Worm (Caenorhabditis elegans) whole organism, L1 larva: ENCODE data around the gene ghi-1.

Experiments used
- C04F5.9 ChIP-seq: sonication (generic microtip); optimal IDR thresholded peaks from 2 replicates; lab custom pipeline; 2016; ENCODE audit warnings: missing genetic modification characterization, missing compliant biosample characterization
- C34B4.2 ChIP-seq: sonication (generic microtip); optimal IDR thresholded peaks from 2 replicates; lab custom pipeline; 2017; ENCODE audit warnings: mild to moderate bottlenecking, missing genetic modification characterization, missing compliant biosample characterization
- ama-1 ChIP-seq: fragments of 150-350 bp; optimal IDR thresholded peaks from 2 replicates; lab custom pipeline; 2014
- blmp-1 ChIP-seq: fragments of 150-350 bp; optimal IDR thresholded peaks from 2 replicates; lab custom pipeline; 2014; ENCODE audit warnings: missing biosample characterization, missing genetic modification characterization
- ceh-82 ChIP-seq, 3 experiments: fragments of 150-350 bp in 1 of 3; sonication (generic microtip) in 2 of 3; optimal IDR thresholded peaks; 2 replicates each; lab custom pipeline; 2014 to 2017; ENCODE audit warnings: missing biosample characterization in 3 of 3, missing genetic modification characterization in 3 of 3
- ceh-88 ChIP-seq: fragments of 200-800 bp; sonication (Bioruptor generic); IDR thresholded peaks from 2 replicates; pipeline ENCODE4 v1.3.6; 2022; ENCODE audit warnings: missing genetic modification characterization, missing compliant biosample characterization
- ceh-90 ChIP-seq: sonication (generic microtip); optimal IDR thresholded peaks from 2 replicates; lab custom pipeline; 2016; ENCODE audit warnings: missing genetic modification characterization, missing compliant biosample characterization
- ces-1 ChIP-seq: fragments of 150-350 bp; optimal IDR thresholded peaks from 2 replicates; lab custom pipeline; 2014; ENCODE audit warnings: missing biosample characterization, missing genetic modification reagents, missing genetic modification characterization
- dsc-1 ChIP-seq: sonication (generic microtip); optimal IDR thresholded peaks from 2 replicates; lab custom pipeline; 2016; ENCODE audit warnings: mild to moderate bottlenecking, missing genetic modification characterization, missing compliant biosample characterization
- efl-1 ChIP-seq, 4 experiments: fragments of 150-350 bp; optimal IDR thresholded peaks in 3 of 4; peaks in 1 of 4; 1 replicate in 1 of 4; 2 replicates in 3 of 4; lab custom pipeline; 2014; ENCODE audit warnings: missing biosample characterization in 2 of 4, missing genetic modification characterization in 2 of 4, missing genetic modification reagents in 2 of 4
- elt-3 ChIP-seq, 6 experiments: fragments of 150-350 bp in 1 of 6; sonication (generic microtip); optimal IDR thresholded peaks; 2 replicates each; lab custom pipeline; 2017 to 2018; ENCODE audit warnings: missing biosample characterization in 6 of 6, missing genetic modification characterization in 6 of 6, inconsistent platforms in 1 of 6
- ets-5 ChIP-seq: fragments of 200-800 bp; sonication (Bioruptor generic); IDR thresholded peaks from 2 replicates; pipeline ENCODE4 v1.3.6; 2022; ENCODE audit warnings: missing genetic modification characterization, missing compliant biosample characterization
- fkh-4 ChIP-seq: sonication (generic microtip); optimal IDR thresholded peaks from 2 replicates; lab custom pipeline; 2016; ENCODE audit warnings: missing compliant biosample characterization, missing genetic modification characterization, borderline replicate concordance
- fkh-8 ChIP-seq: sonication (generic microtip); optimal IDR thresholded peaks from 2 replicates; lab custom pipeline; 2016; ENCODE audit warnings: mild to moderate bottlenecking, missing genetic modification characterization, missing compliant biosample characterization
- fos-1 ChIP-seq: fragments of 150-350 bp; optimal IDR thresholded peaks from 2 replicates; lab custom pipeline; 2014; ENCODE audit warnings: missing biosample characterization, missing genetic modification characterization
- grh-1 ChIP-seq: fragments of 200-800 bp; sonication (Bioruptor generic); IDR thresholded peaks from 2 replicates; pipeline ENCODE4 v1.3.6; 2022; ENCODE audit warnings: missing genetic modification reagents, missing genetic modification characterization, missing compliant biosample characterization
- irx-1 ChIP-seq: sonication (generic microtip); optimal IDR thresholded peaks from 2 replicates; lab custom pipeline; 2016; ENCODE audit warnings: missing genetic modification characterization, missing compliant biosample characterization
- isw-1 ChIP-seq: fragments of 200-800 bp; sonication (Bioruptor generic); IDR thresholded peaks from 2 replicates; pipeline ENCODE4 v1.3.6; 2022; ENCODE audit warnings: missing genetic modification characterization, missing compliant biosample characterization
- lin-13 ChIP-seq: fragments of 150-350 bp; optimal IDR thresholded peaks from 2 replicates; lab custom pipeline; 2014; ENCODE audit warnings: missing biosample characterization, missing genetic modification reagents, missing genetic modification characterization
- lin-14 ChIP-seq: fragments of 200-800 bp; sonication (Bioruptor generic); optimal IDR thresholded peaks from 2 replicates; lab custom pipeline; 2018; ENCODE audit warnings: mild to moderate bottlenecking, missing genetic modification characterization, moderate library complexity, missing compliant biosample characterization
- lin-15B ChIP-seq: fragments of 150-350 bp; sonication (generic microtip); optimal IDR thresholded peaks from 3 replicates; lab custom pipeline; 2014; ENCODE audit warnings: missing biosample characterization, missing genetic modification characterization
- lin-35 ChIP-seq, 2 experiments: fragments of 150-350 bp; optimal IDR thresholded peaks; 2 replicates each; lab custom pipeline; 2014; ENCODE audit warnings: missing biosample characterization in 2 of 2, missing genetic modification characterization in 2 of 2, missing genetic modification reagents in 2 of 2
- lin-39 ChIP-seq: fragments of 150-350 bp; optimal IDR thresholded peaks from 2 replicates; lab custom pipeline; 2014; ENCODE audit warnings: missing biosample characterization, missing genetic modification reagents, missing genetic modification characterization
- lsy-2 ChIP-seq, 2 experiments: fragments of 150-350 bp; optimal IDR thresholded peaks; 2 replicates each; lab custom pipeline; 2014; ENCODE audit warnings: missing biosample characterization in 2 of 2, missing genetic modification characterization in 2 of 2
- mab-9 ChIP-seq: fragments of 200-800 bp; sonication (Bioruptor generic); IDR thresholded peaks from 2 replicates; pipeline ENCODE4 v1.3.6; 2022; ENCODE audit warnings: missing genetic modification reagents, missing genetic modification characterization, missing compliant biosample characterization
- mdl-1 ChIP-seq, 2 experiments: fragments of 150-350 bp; optimal IDR thresholded peaks; 2 replicates each; lab custom pipeline; 2014 to 2017; ENCODE audit warnings: missing biosample characterization in 2 of 2, missing genetic modification characterization in 2 of 2, inconsistent platforms in 1 of 2
- nhr-12 ChIP-seq: sonication (generic microtip); optimal IDR thresholded peaks from 2 replicates; lab custom pipeline; 2017; ENCODE audit warnings: missing biosample characterization, missing genetic modification characterization
- nhr-19 ChIP-seq: fragments of 200-800 bp; sonication (Bioruptor generic); conservative IDR thresholded peaks from 2 replicates; pipeline ENCODE4 v1.3.6; 2022; ENCODE audit warnings: missing genetic modification characterization, missing compliant biosample characterization
- nhr-20 ChIP-seq: sonication (generic microtip); optimal IDR thresholded peaks from 2 replicates; lab custom pipeline; 2016; ENCODE audit warnings: mild to moderate bottlenecking, missing genetic modification characterization, missing compliant biosample characterization
- nhr-28 ChIP-seq: fragments of 150-350 bp; optimal IDR thresholded peaks from 2 replicates; lab custom pipeline; 2014; ENCODE audit warnings: missing biosample characterization, missing genetic modification characterization
- nhr-47 ChIP-seq: sonication (generic microtip); optimal IDR thresholded peaks from 2 replicates; lab custom pipeline; 2016; ENCODE audit warnings: mild to moderate bottlenecking, missing genetic modification characterization, moderate library complexity, missing compliant biosample characterization
- nhr-71 ChIP-seq: sonication (generic microtip); optimal IDR thresholded peaks from 2 replicates; lab custom pipeline; 2016; ENCODE audit warnings: mild to moderate bottlenecking, missing genetic modification characterization, moderate library complexity, missing compliant biosample characterization
- nhr-76 ChIP-seq: sonication (generic microtip); optimal IDR thresholded peaks from 2 replicates; lab custom pipeline; 2017; ENCODE audit warnings: missing biosample characterization, missing genetic modification characterization
- nhr-77 ChIP-seq: fragments of 150-350 bp; optimal IDR thresholded peaks from 2 replicates; lab custom pipeline; 2014; ENCODE audit warnings: missing biosample characterization, missing genetic modification characterization
- nhr-85 ChIP-seq: sonication (generic microtip); peaks from one replicate; lab custom pipeline; 2016; ENCODE audit warnings: missing genetic modification characterization, inconsistent platforms, missing compliant biosample characterization
- nhr-90 ChIP-seq: sonication (generic microtip); optimal IDR thresholded peaks from 2 replicates; lab custom pipeline; 2016; ENCODE audit warnings: mild to moderate bottlenecking, missing genetic modification characterization, missing compliant biosample characterization; ENCODE audit not compliant: poor library complexity
- pax-3 ChIP-seq: fragments of 200-800 bp; sonication (Bioruptor generic); optimal IDR thresholded peaks from 2 replicates; lab custom pipeline; 2018; ENCODE audit warnings: mild to moderate bottlenecking, missing genetic modification characterization, moderate library complexity, missing compliant biosample characterization
- pqm-1 ChIP-seq: sonication (generic microtip); optimal IDR thresholded peaks from 3 replicates; lab custom pipeline; 2017; ENCODE audit warnings: missing biosample characterization, missing genetic modification characterization
- rnt-1 ChIP-seq: sonication (generic microtip); optimal IDR thresholded peaks from 2 replicates; lab custom pipeline; 2016; ENCODE audit warnings: mild to moderate bottlenecking, missing genetic modification characterization, moderate library complexity, missing compliant biosample characterization
- skn-1 ChIP-seq: fragments of 150-350 bp; optimal IDR thresholded peaks from 2 replicates; lab custom pipeline; 2014; ENCODE audit warnings: missing biosample characterization, missing genetic modification characterization
- snu-23 ChIP-seq: sonication (generic microtip); optimal IDR thresholded peaks from 2 replicates; lab custom pipeline; 2016; ENCODE audit warnings: missing genetic modification characterization, missing compliant biosample characterization
- sup-37 ChIP-seq: fragments of 200-800 bp; sonication (Bioruptor generic); optimal IDR thresholded peaks from 2 replicates; lab custom pipeline; 2018; ENCODE audit warnings: mild to moderate bottlenecking, missing genetic modification characterization, missing compliant biosample characterization
- tbx-2 ChIP-seq: sonication (generic microtip); optimal IDR thresholded peaks from 2 replicates; lab custom pipeline; 2016; ENCODE audit warnings: missing genetic modification characterization, missing compliant biosample characterization
- tlp-1 ChIP-seq: fragments of 150-350 bp; optimal IDR thresholded peaks from 2 replicates; lab custom pipeline; 2014; ENCODE audit warnings: missing biosample characterization, missing genetic modification characterization
- unc-130 ChIP-seq: fragments of 150-350 bp; optimal IDR thresholded peaks from 2 replicates; lab custom pipeline; 2017; ENCODE audit warnings: missing biosample characterization, missing genetic modification characterization, inconsistent platforms
- unc-98 ChIP-seq: fragments of 200-800 bp; sonication (Bioruptor generic); IDR thresholded peaks from 2 replicates; pipeline ENCODE4 v1.3.6; 2022; ENCODE audit warnings: missing genetic modification characterization, missing compliant biosample characterization
- vab-15 ChIP-seq: sonication (generic microtip); optimal IDR thresholded peaks from 2 replicates; lab custom pipeline; 2017; ENCODE audit warnings: missing genotype, mild to moderate bottlenecking, missing genetic modification characterization, missing compliant biosample characterization
- xbp-1 ChIP-seq: sonication (generic microtip); optimal IDR thresholded peaks from 2 replicates; lab custom pipeline; 2016; ENCODE audit warnings: missing genetic modification characterization, missing compliant biosample characterization
- ztf-11 ChIP-seq, 2 experiments: sonication (generic microtip); optimal IDR thresholded peaks; 2 replicates each; lab custom pipeline; 2016 to 2017; ENCODE audit warnings: missing genetic modification characterization in 2 of 2, missing biosample characterization in 1 of 2, missing compliant biosample characterization in 1 of 2
- ztf-4 ChIP-seq: fragments of 150-350 bp; optimal IDR thresholded peaks from 2 replicates; lab custom pipeline; 2014; ENCODE audit warnings: missing biosample characterization, missing genetic modification characterization

The ghi-1 gene

DNA sequence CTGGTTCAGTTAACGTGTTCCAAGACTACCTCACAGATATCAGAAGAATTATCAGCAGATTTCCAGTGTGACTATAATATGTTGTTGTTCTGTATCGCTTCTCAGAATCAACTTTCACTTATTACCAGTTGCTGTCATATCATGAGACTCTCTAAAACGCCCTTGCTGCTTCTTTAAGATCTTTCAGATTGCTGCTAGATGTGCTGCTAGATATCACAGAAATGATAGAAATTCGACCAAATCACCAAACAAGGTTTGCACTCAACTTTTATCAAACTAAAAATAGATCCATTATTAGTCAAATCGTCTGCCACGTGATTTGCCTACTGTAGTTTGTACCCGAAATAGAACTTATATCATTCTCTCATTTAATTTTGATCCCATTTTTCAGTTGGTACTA lies 2.0 kb upstream of the ghi-1 start:
- TF ChIP-seq nhr-20 (tag; lab: Kevin White, UChicago) (peak; percentile 3), ceh-82 (tag; optimal IDR thresholded peaks at IDR 0.05; lab: Kevin White, UChicago) (no peak), fkh-4 (no peak), grh-1 (GFP tag; lab: Robert Waterston, UW) (no peak), ces-1 (GFP tag; lab: Kevin White, UChicago) (no peak), pax-3 (tag; lab: Kevin White, UChicago) (no peak), nhr-47 (tag; lab: Kevin White, UChicago) (no peak), ceh-88 (GFP tag; lab: Robert Waterston, UW) (no peak), mdl-1 (tag; optimal IDR thresholded peaks at IDR 0.05; lab: Kevin White, UChicago) (no peak), nhr-90 (tag; lab: Kevin White, UChicago) (no peak), mab-9 (GFP tag; lab: Robert Waterston, UW) (no peak), xbp-1 (no peak), elt-3 (tag; optimal IDR thresholded peaks at IDR 0.05; lab: Kevin White, UChicago) (peak in 1 of 6 experiments; percentile 45), irx-1 (tag; lab: Kevin White, UChicago) (no peak), lin-39 (no peak), nhr-12 (tag; lab: Kevin White, UChicago) (no peak), tbx-2 (tag; lab: Kevin White, UChicago) (no peak), unc-98 (GFP tag; lab: Robert Waterston, UW) (no peak), lsy-2 (tag; optimal IDR thresholded peaks at IDR 0.05; lab: Kevin White, UChicago) (peak in 1 of 2 experiments; percentile 69), vab-15 (no peak), nhr-28 (no peak), unc-130 (no peak), ztf-11 (tag; optimal IDR thresholded peaks at IDR 0.05; lab: Kevin White, UChicago) (no peak), nhr-76 (tag; lab: Kevin White, UChicago) (no peak), isw-1 (GFP tag; lab: Robert Waterston, UW) (no peak), nhr-77 (tag; lab: Kevin White, UChicago) (no peak), pqm-1 (tag; lab: Kevin White, UChicago) (no peak), fos-1 (tag; lab: Kevin White, UChicago) (no peak), rnt-1 (tag; lab: Kevin White, UChicago) (no peak), nhr-85 (tag; lab: Kevin White, UChicago) (peak; percentile 53), sup-37 (GFP tag; lab: Kevin White, UChicago) (no peak), ceh-90 (tag; lab: Kevin White, UChicago) (no peak), lin-13 (GFP tag; lab: Kevin White, UChicago) (no peak), skn-1 (tag; lab: Kevin White, UChicago) (no peak), nhr-19 (GFP tag; lab: Robert Waterston, UW) (0 out of 2 replicates have a peak, but pooled peaks have one; percentile 3), lin-15B (no peak), ets-5 (no peak), ama-1 (lab: Kevin White, UChicago) (no peak), nhr-71 (tag; lab: Kevin White, UChicago) (peak; percentile 17)

DNA sequence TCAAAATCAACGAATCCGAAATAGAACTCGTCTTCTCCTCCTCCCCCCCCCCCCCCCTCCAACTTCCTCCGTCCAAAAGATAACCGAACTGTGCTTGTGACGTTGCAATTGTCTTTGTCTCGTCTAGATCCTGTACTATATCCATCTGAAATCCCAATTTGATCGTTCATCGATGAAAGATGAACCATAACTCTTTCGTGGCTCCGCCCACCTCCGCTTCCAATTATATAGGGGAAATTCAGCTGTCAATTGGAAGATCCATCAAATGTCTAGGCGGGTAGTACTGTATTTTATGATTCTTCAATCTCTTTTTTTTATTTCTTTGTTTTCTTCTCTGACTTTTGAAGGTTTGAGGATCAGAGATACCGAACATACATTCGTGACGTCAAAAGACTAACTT lies 1.2 kb upstream of the ghi-1 start:
- TF ChIP-seq fkh-8: no peak
- TF ChIP-seq C04F5.9 (tag; lab: Kevin White, UChicago): no peak
- TF ChIP-seq dsc-1: no peak
- no peak for TF ChIP-seq ces-1 (GFP tag; lab: Kevin White, UChicago)
- no peak for TF ChIP-seq ceh-90 (tag; lab: Kevin White, UChicago)
- no peak for TF ChIP-seq ztf-11 (tag; optimal IDR thresholded peaks at IDR 0.05; lab: Kevin White, UChicago)
- TF ChIP-seq C34B4.2: no peak
- TF ChIP-seq ztf-4 (tag; lab: Kevin White, UChicago): no peak
- TF ChIP-seq tlp-1 (tag; lab: Kevin White, UChicago): no peak
- TF ChIP-seq snu-23 (GFP tag; lab: Kevin White, UChicago): no peak
- peak; percentile 75 for TF ChIP-seq nhr-85 (tag; lab: Kevin White, UChicago)
- TF ChIP-seq blmp-1 (tag; lab: Kevin White, UChicago): no peak
- TF ChIP-seq ceh-82 (tag; optimal IDR thresholded peaks at IDR 0.05; lab: Kevin White, UChicago): no peak
- no peak for TF ChIP-seq lin-35 (GFP tag; optimal IDR thresholded peaks at IDR 0.05; lab: Kevin White, UChicago)
- TF ChIP-seq nhr-12 (tag; lab: Kevin White, UChicago): no peak
- TF ChIP-seq lin-14 (GFP tag; lab: Kevin White, UChicago): peak; percentile 17
- no peak for TF ChIP-seq grh-1 (GFP tag; lab: Robert Waterston, UW)
- TF ChIP-seq ama-1 (lab: Kevin White, UChicago): no peak
- TF ChIP-seq fos-1 (tag; lab: Kevin White, UChicago): no peak
- TF ChIP-seq efl-1 (optimal IDR thresholded peaks at IDR 0.05; lab: Kevin White, UChicago): no peak
- TF ChIP-seq efl-1 (GFP tag; optimal IDR thresholded peaks at IDR 0.05 in 1 of 2; lab: Kevin White, UChicago): no peak
- peak in 1 of 2 experiments; percentile 4 for TF ChIP-seq lsy-2 (tag; optimal IDR thresholded peaks at IDR 0.05; lab: Kevin White, UChicago)
- TF ChIP-seq nhr-90 (tag; lab: Kevin White, UChicago): no peak
